Worm (Caenorhabditis elegans): ENCODE measurements around the gene C04E12.2.

- no peak for TF ChIP-seq ceh-13 (GFP tag; optimal IDR thresholded peaks at IDR 0.05)
- TF ChIP-seq flt-1 (GFP tag; IDR thresholded peaks at IDR 0.05), result no peak
- no peak for TF ChIP-seq ama-1 (optimal IDR thresholded peaks at IDR 0.05)
- no peak for TF ChIP-seq ets-7 (tag; optimal IDR thresholded peaks at IDR 0.05)
- TF ChIP-seq tbx-37 (GFP tag; conservative IDR thresholded peaks at IDR 0.05), result no peak
Observed at ce11 chrV:3376973-3377372, 9.1 kb downstream of the C04E12.2 start, which contains the start of gene srbc-2.
